Worm (Caenorhabditis elegans) whole organism, mixed stage, embryonic: ENCODE data around the gene Y65A5A.24.

Experiments used
- ceh-43 ChIP-seq: fragments of 200-800 bp; sonication (Bioruptor generic); optimal IDR thresholded peaks from 2 replicates; lab custom pipeline; 2018; ENCODE audit warnings: mild to moderate bottlenecking, missing genetic modification characterization, moderate library complexity, missing compliant biosample characterization
- ces-1 ChIP-seq: fragments of 150-350 bp; optimal IDR thresholded peaks from 2 replicates; lab custom pipeline; 2014; ENCODE audit warnings: missing biosample characterization, missing genetic modification reagents, missing genetic modification characterization
- elt-1 ChIP-seq: sonication (generic microtip); optimal IDR thresholded peaks from 2 replicates; lab custom pipeline; 2017; ENCODE audit warnings: missing genetic modification characterization, mild to moderate bottlenecking, missing compliant biosample characterization, antibody characterized with exemption, moderate library complexity, borderline replicate concordance; ENCODE audit not compliant: insufficient read depth
- lin-13 ChIP-seq: fragments of 150-350 bp; optimal IDR thresholded peaks from 2 replicates; lab custom pipeline; 2014; ENCODE audit warnings: missing biosample characterization, missing genetic modification characterization
- lsy-2 ChIP-seq: fragments of 150-350 bp; optimal IDR thresholded peaks from 2 replicates; lab custom pipeline; 2014; ENCODE audit warnings: missing biosample characterization, missing genetic modification characterization
- nhr-12 ChIP-seq: fragments of 150-350 bp; optimal IDR thresholded peaks from 2 replicates; lab custom pipeline; 2014; ENCODE audit warnings: missing biosample characterization, missing genetic modification characterization
- nhr-237 ChIP-seq: fragments of 150-350 bp; optimal IDR thresholded peaks from 2 replicates; lab custom pipeline; 2014; ENCODE audit warnings: missing biosample characterization, missing genetic modification characterization
- nhr-28 ChIP-seq: fragments of 150-350 bp; optimal IDR thresholded peaks from 2 replicates; lab custom pipeline; 2014; ENCODE audit warnings: missing biosample characterization, missing genetic modification characterization
- nhr-76 ChIP-seq: sonication (generic microtip); optimal IDR thresholded peaks from 2 replicates; lab custom pipeline; 2017; ENCODE audit warnings: missing biosample characterization, missing genetic modification characterization
- snpc-4 ChIP-seq: fragments of 150-350 bp; optimal IDR thresholded peaks from 2 replicates; lab custom pipeline; 2014; ENCODE audit warnings: missing biosample characterization, missing genetic modification characterization
- unc-39 ChIP-seq: fragments of 150-350 bp; optimal IDR thresholded peaks from 2 replicates; lab custom pipeline; 2014; ENCODE audit warnings: missing biosample characterization, missing genetic modification characterization
- ztf-11 ChIP-seq: fragments of 150-350 bp; optimal IDR thresholded peaks from 2 replicates; lab custom pipeline; 2014; ENCODE audit warnings: missing biosample characterization, missing genetic modification characterization

ce11 chrIV:16381933-16382591 is 11.7 kb upstream of the Y65A5A.24 start, which contains the start of gene Y7A9D.1:
- TF ChIP-seq lsy-2 (tag; lab: Kevin White, UChicago) (peak; percentile 13), nhr-76 (no peak), elt-1 (no peak), ztf-11 (tag; lab: Kevin White, UChicago) (peak; percentile 45), lin-13 (peak; percentile 58), nhr-237 (tag; lab: Kevin White, UChicago) (no peak), nhr-12 (tag; lab: Kevin White, UChicago) (no peak), snpc-4 (tag; lab: Kevin White, UChicago) (no peak), ceh-43 (GFP tag; lab: Kevin White, UChicago) (no peak), unc-39 (tag; lab: Kevin White, UChicago) (no peak), nhr-28 (tag; lab: Kevin White, UChicago) (no peak), ces-1 (GFP tag; lab: Kevin White, UChicago) (no peak)
